Worm (Caenorhabditis elegans) whole organism, midembryonic: ENCODE results near the gene frm-10.

Source experiments
- T22C8.4 ChIP-seq: fragments of 200-800 bp; sonication (Bioruptor generic); IDR thresholded peaks from 2 replicates; pipeline ENCODE4 v1.3.6; 2022; ENCODE audit warnings: missing genetic modification characterization, missing compliant biosample characterization
- cog-1 ChIP-seq: sonication (generic microtip); optimal IDR thresholded peaks from 2 replicates; lab custom pipeline; 2016; ENCODE audit warnings: missing genetic modification characterization, missing compliant biosample characterization
- flt-1 ChIP-seq: fragments of 200-800 bp; sonication (Bioruptor generic); IDR thresholded peaks from 2 replicates; pipeline ENCODE4 v1.3.6; 2022; ENCODE audit warnings: missing genetic modification characterization, missing compliant biosample characterization
- klf-2 ChIP-seq: fragments of 200-800 bp; sonication (Bioruptor generic); conservative IDR thresholded peaks from 2 replicates; pipeline ENCODE4 v1.3.6; 2022; ENCODE audit warnings: missing genetic modification reagents, missing genetic modification characterization, missing compliant biosample characterization
- med-1 ChIP-seq: sonication (generic microtip); optimal IDR thresholded peaks from 2 replicates; lab custom pipeline; 2017; ENCODE audit warnings: missing genetic modification characterization, mild to moderate bottlenecking, missing compliant biosample characterization, antibody characterized with exemption, missing genetic modification reagents; ENCODE audit not compliant: insufficient read depth
- ref-1 ChIP-seq: fragments of 200-800 bp; sonication (Bioruptor generic); conservative IDR thresholded peaks from 2 replicates; pipeline ENCODE4 v1.3.6; 2022; ENCODE audit warnings: missing genetic modification reagents, missing genetic modification characterization, missing compliant biosample characterization
- tab-1 ChIP-seq: fragments of 200-800 bp; sonication (Bioruptor generic); IDR thresholded peaks from 2 replicates; pipeline ENCODE4 v1.3.6; 2022; ENCODE audit warnings: missing genetic modification characterization, missing compliant biosample characterization
- ztf-23 ChIP-seq: fragments of 200-800 bp; sonication (Bioruptor generic); IDR thresholded peaks from 2 replicates; pipeline ENCODE4 v1.3.6; 2022; ENCODE audit warnings: missing genetic modification reagents, missing genetic modification characterization, missing compliant biosample characterization
- ztf-29 ChIP-seq: fragments of 200-800 bp; sonication (Bioruptor generic); IDR thresholded peaks from 2 replicates; pipeline ENCODE4 v1.3.6; 2022; ENCODE audit warnings: missing genetic modification reagents, missing genetic modification characterization, missing compliant biosample characterization

DNA sequence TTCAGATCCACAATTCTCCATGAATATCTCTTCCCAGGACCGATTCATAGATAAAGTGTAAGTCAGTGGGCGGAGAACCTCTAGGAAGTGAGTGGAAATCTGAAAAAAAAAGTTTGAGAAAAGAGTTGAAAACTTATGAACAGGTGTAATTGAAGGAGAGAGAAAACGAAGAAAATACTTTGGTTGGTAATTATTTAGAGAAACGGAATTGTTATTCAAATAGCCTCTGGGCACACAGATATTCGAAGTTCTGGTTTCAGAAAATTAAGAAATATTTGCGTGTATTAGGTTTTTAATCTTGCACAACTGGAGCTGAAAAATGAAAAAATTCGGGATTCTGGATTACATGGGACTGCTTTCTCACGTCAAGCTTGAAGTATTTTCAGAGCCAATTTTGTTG, 16.8 kb downstream of the frm-10 start, which contains the start of gene T10G3.2:
- no peak for TF ChIP-seq ztf-29 (GFP tag; lab: Robert Waterston, UW)
- no peak for TF ChIP-seq cog-1 (tag; lab: Kevin White, UChicago)
- no peak for TF ChIP-seq ref-1 (GFP tag; lab: Robert Waterston, UW)
- TF ChIP-seq T22C8.4 (GFP tag; lab: Robert Waterston, UW), result no peak
- no peak for TF ChIP-seq tab-1 (GFP tag; lab: Robert Waterston, UW)
- no peak for TF ChIP-seq flt-1 (GFP tag; lab: Robert Waterston, UW)
- TF ChIP-seq ztf-23 (GFP tag; lab: Robert Waterston, UW), result no peak
- TF ChIP-seq med-1, result no peak
- TF ChIP-seq klf-2 (GFP tag; lab: Robert Waterston, UW), result no peak
